Worm (Caenorhabditis elegans) whole organism, late embryonic: ENCODE data around the gene B0495.5.

Experiments
- C08G9.2 ChIP-seq: sonication (generic microtip); optimal IDR thresholded peaks from 2 replicates; lab custom pipeline; 2016; ENCODE audit warnings: mild to moderate bottlenecking, missing genetic modification characterization, moderate library complexity, missing compliant biosample characterization
- C38D4.7 ChIP-seq: fragments of 200-800 bp; sonication (Bioruptor generic); optimal IDR thresholded peaks from 2 replicates; lab custom pipeline; 2018; ENCODE audit warnings: mild to moderate bottlenecking, missing genetic modification characterization, moderate library complexity, missing compliant biosample characterization
- F13H6.1 ChIP-seq: sonication (generic microtip); optimal IDR thresholded peaks from 2 replicates; lab custom pipeline; 2016; ENCODE audit warnings: missing genetic modification characterization, missing compliant biosample characterization
- K09A11.1 ChIP-seq: sonication (generic microtip); optimal IDR thresholded peaks from 2 replicates; lab custom pipeline; 2017; ENCODE audit warnings: antibody characterized with exemption, mild to moderate bottlenecking, missing genetic modification characterization, missing compliant biosample characterization; ENCODE audit not compliant: insufficient read depth
- T23F11.4 ChIP-seq: fragments of 200-800 bp; sonication (Bioruptor generic); optimal IDR thresholded peaks from 2 replicates; lab custom pipeline; 2018; ENCODE audit warnings: mild to moderate bottlenecking, missing genetic modification characterization, missing compliant biosample characterization
- Y22D7AL.16 ChIP-seq: sonication (generic microtip); optimal IDR thresholded peaks from 2 replicates; lab custom pipeline; 2016; ENCODE audit warnings: missing genetic modification characterization, missing compliant biosample characterization
- ahr-1 ChIP-seq: sonication (generic microtip); optimal IDR thresholded peaks from 2 replicates; lab custom pipeline; 2016; ENCODE audit warnings: missing genetic modification characterization, missing compliant biosample characterization
- ceh-2 ChIP-seq: sonication (generic microtip); optimal IDR thresholded peaks from 2 replicates; lab custom pipeline; 2016; ENCODE audit warnings: missing genotype, missing genetic modification characterization, missing compliant biosample characterization
- ceh-22 ChIP-seq: sonication (generic microtip); optimal IDR thresholded peaks from 2 replicates; lab custom pipeline; 2017; ENCODE audit warnings: missing biosample characterization, missing genetic modification characterization
- ceh-24 ChIP-seq: sonication (generic microtip); optimal IDR thresholded peaks from 2 replicates; lab custom pipeline; 2016; ENCODE audit warnings: mild to moderate bottlenecking, missing genetic modification characterization, missing compliant biosample characterization
- ceh-48 ChIP-seq: sonication (generic microtip); optimal IDR thresholded peaks from 2 replicates; lab custom pipeline; 2016; ENCODE audit warnings: missing genetic modification characterization, inconsistent platforms, missing compliant biosample characterization
- ceh-6 ChIP-seq: fragments of 200-800 bp; sonication (Bioruptor generic); optimal IDR thresholded peaks from 2 replicates; lab custom pipeline; 2018; ENCODE audit warnings: mild to moderate bottlenecking, missing genetic modification characterization, missing compliant biosample characterization
- dmd-4 ChIP-seq: sonication (generic microtip); optimal IDR thresholded peaks from 2 replicates; lab custom pipeline; 2016; ENCODE audit warnings: borderline replicate concordance, missing genetic modification characterization, missing compliant biosample characterization
- elt-2 ChIP-seq: sonication (generic microtip); optimal IDR thresholded peaks from 2 replicates; lab custom pipeline; 2016; ENCODE audit warnings: missing genetic modification reagents, missing genetic modification characterization, missing compliant biosample characterization
- elt-4 ChIP-seq: sonication (generic microtip); optimal IDR thresholded peaks from 2 replicates; lab custom pipeline; 2016; ENCODE audit warnings: missing genetic modification characterization, missing compliant biosample characterization
- ets-4 ChIP-seq: sonication (generic microtip); optimal IDR thresholded peaks from 2 replicates; lab custom pipeline; 2016; ENCODE audit warnings: missing genetic modification characterization, missing compliant biosample characterization
- fax-1 ChIP-seq: sonication (generic microtip); optimal IDR thresholded peaks from 2 replicates; lab custom pipeline; 2016; ENCODE audit warnings: missing genotype, missing genetic modification characterization, missing compliant biosample characterization
- fkh-6 ChIP-seq: sonication (generic microtip); optimal IDR thresholded peaks from 2 replicates; lab custom pipeline; 2016; ENCODE audit warnings: missing genetic modification characterization, missing compliant biosample characterization
- hlh-13 ChIP-seq: fragments of 200-800 bp; sonication (Bioruptor generic); optimal IDR thresholded peaks from 2 replicates; lab custom pipeline; 2018; ENCODE audit warnings: mild to moderate bottlenecking, missing genetic modification characterization, missing compliant biosample characterization
- hlh-30 ChIP-seq: sonication (generic microtip); optimal IDR thresholded peaks from 2 replicates; lab custom pipeline; 2017; ENCODE audit warnings: antibody characterized with exemption, missing genetic modification characterization, missing compliant biosample characterization; ENCODE audit not compliant: insufficient read depth
- hlh-6 ChIP-seq: sonication (generic microtip); optimal IDR thresholded peaks from 2 replicates; lab custom pipeline; 2016; ENCODE audit warnings: missing genotype, missing genetic modification characterization, missing compliant biosample characterization
- hlh-8 ChIP-seq: sonication (generic microtip); optimal IDR thresholded peaks from 2 replicates; lab custom pipeline; 2016; ENCODE audit warnings: missing genotype, missing genetic modification characterization, missing compliant biosample characterization
- madf-2 ChIP-seq: sonication (generic microtip); optimal IDR thresholded peaks from 2 replicates; lab custom pipeline; 2017; ENCODE audit warnings: missing genetic modification characterization, missing compliant biosample characterization
- nfya-1 ChIP-seq: sonication (generic microtip); optimal IDR thresholded peaks from 2 replicates; lab custom pipeline; 2017; ENCODE audit warnings: missing genetic modification characterization, mild to moderate bottlenecking, missing compliant biosample characterization, antibody characterized with exemption, moderate library complexity
- nhr-11 ChIP-seq: fragments of 150-350 bp; optimal IDR thresholded peaks from 2 replicates; lab custom pipeline; 2014; ENCODE audit warnings: missing biosample characterization, missing genetic modification characterization
- npax-4 ChIP-seq: sonication (generic microtip); optimal IDR thresholded peaks from 2 replicates; lab custom pipeline; 2016; ENCODE audit warnings: missing genetic modification characterization, missing compliant biosample characterization
- odd-2 ChIP-seq: sonication (generic microtip); optimal IDR thresholded peaks from 2 replicates; lab custom pipeline; 2017; ENCODE audit warnings: antibody characterized with exemption, mild to moderate bottlenecking, missing genetic modification characterization, missing compliant biosample characterization
- pag-3 ChIP-seq: sonication (generic microtip); optimal IDR thresholded peaks from 2 replicates; lab custom pipeline; 2016; ENCODE audit warnings: missing compliant biosample characterization, missing genetic modification characterization, borderline replicate concordance
- pax-1 ChIP-seq: fragments of 150-350 bp; optimal IDR thresholded peaks from 2 replicates; lab custom pipeline; 2014; ENCODE audit warnings: missing biosample characterization, missing genetic modification characterization
- pha-4 ChIP-seq: fragments of 150-350 bp; optimal IDR thresholded peaks from 2 replicates; lab custom pipeline; 2018; ENCODE audit warnings: missing biosample characterization, missing genetic modification reagents, missing genetic modification characterization
- pqm-1 ChIP-seq: sonication (generic microtip); optimal IDR thresholded peaks from 2 replicates; lab custom pipeline; 2016; ENCODE audit warnings: missing genetic modification characterization, missing compliant biosample characterization
- tbx-2 ChIP-seq: sonication (generic microtip); optimal IDR thresholded peaks from 2 replicates; lab custom pipeline; 2016; ENCODE audit warnings: missing genetic modification characterization, missing compliant biosample characterization
- ttx-3 ChIP-seq: sonication (generic microtip); optimal IDR thresholded peaks from 2 replicates; lab custom pipeline; 2016; ENCODE audit warnings: missing genetic modification reagents, missing genetic modification characterization, missing compliant biosample characterization
- unc-42 ChIP-seq: sonication (generic microtip); optimal IDR thresholded peaks from 2 replicates; lab custom pipeline; 2016; ENCODE audit warnings: missing genotype, missing genetic modification characterization, missing compliant biosample characterization
- unc-55 ChIP-seq: sonication (generic microtip); optimal IDR thresholded peaks from 2 replicates; lab custom pipeline; 2017; ENCODE audit warnings: missing biosample characterization, missing genetic modification reagents, missing genetic modification characterization

B0495.5 gene

ce11 chrII:7695636-7696035 lies 2.7 kb downstream of the B0495.5 start:
- TF ChIP-seq unc-55 (GFP tag; lab: Kevin White, UChicago), result no peak
- TF ChIP-seq elt-4, result no peak
- peak; percentile 70 for TF ChIP-seq elt-2 (tag; lab: Kevin White, UChicago)
- TF ChIP-seq pag-3 (tag; lab: Kevin White, UChicago), result no peak
- no peak for TF ChIP-seq hlh-30 (tag; lab: Kevin White, UChicago)
- no peak for TF ChIP-seq ttx-3 (tag; lab: Kevin White, UChicago)
- TF ChIP-seq C08G9.2 (tag; lab: Kevin White, UChicago), result no peak

- TF ChIP-seq fax-1 (tag; lab: Kevin White, UChicago) (no peak), elt-2 (tag; lab: Kevin White, UChicago) (peak; percentile 1)
These were observed 3.6 kb downstream of the B0495.5 start for ce11 chrII:7694745-7695144.

ce11 chrII:7693929-7694328 lies 4.4 kb downstream of the B0495.5 start, which contains the start of gene nhx-2:
Gene nhx-2, minus strand, starts transcription at chrII:7693957.
- TF ChIP-seq ceh-2 (tag; lab: Kevin White, UChicago) (no peak), ceh-24 (tag; lab: Kevin White, UChicago) (no peak), elt-2 (tag; lab: Kevin White, UChicago) (peak; percentile 64)

ce11 chrII:7690384-7690783 lies 7.9 kb downstream of the B0495.5 start, which contains the start of gene pid-1:
Gene pid-1, minus strand, starts transcription at chrII:7690556.
- TF ChIP-seq ceh-22 (tag; lab: Kevin White, UChicago), result no peak

ce11 chrII:7684589-7684988 lies 13.7 kb downstream of the B0495.5 start, which contains the start of gene F18A1.1:
Gene F18A1.1, plus strand, starts transcription at chrII:7684889.
- TF ChIP-seq fax-1 (tag; lab: Kevin White, UChicago) (no peak), pha-4 (tag; lab: Kevin White, UChicago) (no peak), elt-4 (no peak), C38D4.7 (GFP tag; lab: Kevin White, UChicago) (no peak), hlh-30 (tag; lab: Kevin White, UChicago) (no peak), ceh-48 (no peak), ceh-2 (tag; lab: Kevin White, UChicago) (no peak), hlh-8 (tag; lab: Kevin White, UChicago) (no peak), pqm-1 (tag; lab: Kevin White, UChicago) (no peak), ahr-1 (tag; lab: Kevin White, UChicago) (no peak), odd-2 (no peak), fkh-6 (no peak), F13H6.1 (no peak), hlh-6 (tag; lab: Kevin White, UChicago) (no peak), ets-4 (no peak), madf-2 (tag; lab: Kevin White, UChicago) (no peak), tbx-2 (no peak), unc-42 (tag; lab: Kevin White, UChicago) (no peak), npax-4 (tag; lab: Kevin White, UChicago) (no peak), pag-3 (tag; lab: Kevin White, UChicago) (no peak)
- TF ChIP-seq, all 69 proteins: peak for 0

ce11 chrII:7682488-7682887 lies 15.8 kb downstream of the B0495.5 start:
- TF ChIP-seq T23F11.4 (GFP tag; lab: Kevin White, UChicago) (no peak), pax-1 (no peak), Y22D7AL.16 (no peak), elt-4 (no peak), pag-3 (tag; lab: Kevin White, UChicago) (no peak), hlh-13 (GFP tag; lab: Kevin White, UChicago) (no peak), npax-4 (tag; lab: Kevin White, UChicago) (no peak), nhr-11 (no peak), ceh-6 (GFP tag; lab: Kevin White, UChicago) (no peak), odd-2 (no peak), K09A11.1 (tag; lab: Kevin White, UChicago) (no peak), nfya-1 (tag; lab: Kevin White, UChicago) (no peak), dmd-4 (tag; lab: Kevin White, UChicago) (no peak)
